Worm (Caenorhabditis elegans) whole organism, L4 larva: ENCODE data around the gene K08H2.7.

ENCODE experiments used
- nhr-11 ChIP-seq: fragments of 150-350 bp; optimal IDR thresholded peaks from 2 replicates; lab custom pipeline; 2014; ENCODE audit warnings: missing biosample characterization, missing genetic modification characterization
- nhr-237 ChIP-seq: sonication (generic microtip); optimal IDR thresholded peaks from 2 replicates; lab custom pipeline; 2017; ENCODE audit warnings: missing biosample characterization, missing genetic modification characterization

DNA sequence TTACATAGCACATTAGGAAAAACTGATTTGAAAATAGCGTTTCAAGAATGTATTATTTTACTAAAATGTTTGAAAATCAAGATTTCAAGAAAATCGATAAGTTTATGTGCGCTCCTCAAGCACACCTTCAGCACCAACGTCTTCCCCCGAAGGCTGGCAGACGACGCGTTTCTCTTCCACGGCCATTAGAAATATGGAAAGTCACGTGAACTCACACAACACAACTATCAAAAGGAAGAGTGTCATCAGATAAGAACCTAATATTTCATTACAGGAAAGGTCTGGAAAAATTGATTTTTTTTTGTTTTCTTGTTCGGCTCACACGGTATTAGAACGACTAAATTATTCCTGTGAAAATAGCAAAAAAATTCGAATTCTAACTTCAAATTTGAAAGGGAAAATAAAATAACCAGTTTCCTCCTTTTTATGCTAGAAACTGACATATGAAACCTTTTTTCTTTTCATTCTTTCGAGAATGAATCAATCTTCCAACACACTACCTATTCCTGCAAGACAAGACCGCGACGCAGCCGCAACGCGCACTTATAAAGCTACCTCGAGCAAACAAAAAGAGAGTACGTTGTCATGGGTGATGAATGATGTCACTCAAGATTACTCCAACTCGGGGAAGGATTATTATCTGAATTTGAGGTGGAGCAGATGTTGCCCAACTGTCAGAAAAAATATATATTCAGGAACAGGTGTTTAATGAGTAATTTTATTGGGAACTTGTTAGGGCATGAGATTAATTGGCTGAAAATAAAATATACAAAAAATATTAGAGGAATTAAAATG lies 22.9 kb downstream of the K08H2.7 start:
- peak; percentile 26 for TF ChIP-seq nhr-11
- TF ChIP-seq nhr-237 (tag; lab: Kevin White, UChicago): no peak
